Fruit fly (Drosophila melanogaster) whole organism, prepupa: ENCODE measurements around the gene CG14053.

Experiments
- Ets96B ChIP-seq: fragments of 200-800 bp; optimal IDR thresholded peaks from 2 replicates; lab custom pipeline; 2019; ENCODE audit warnings: missing biosample characterization, mild to moderate bottlenecking, missing genetic modification characterization, moderate library complexity
- Lpt ChIP-seq: fragments of 200-800 bp; sonication (Bioruptor generic); optimal IDR thresholded peaks from 3 replicates; lab custom pipeline; 2016; ENCODE audit warnings: missing biosample characterization, missing genetic modification characterization
- OdsH ChIP-seq: fragments of 200-800 bp; sonication (Bioruptor generic); optimal IDR thresholded peaks from 3 replicates; lab custom pipeline; 2016; ENCODE audit warnings: missing biosample characterization, missing genetic modification characterization
- Smox ChIP-seq: fragments of 200-800 bp; sonication (Bioruptor generic); optimal IDR thresholded peaks from 3 replicates; lab custom pipeline; 2016; ENCODE audit warnings: missing biosample characterization, missing genetic modification characterization
- esn ChIP-seq: fragments of 200-800 bp; sonication (Bioruptor generic); optimal IDR thresholded peaks from 2 replicates; lab custom pipeline; 2016; ENCODE audit warnings: missing biosample characterization, mild to moderate bottlenecking, missing genetic modification characterization, moderate library complexity

DNA sequence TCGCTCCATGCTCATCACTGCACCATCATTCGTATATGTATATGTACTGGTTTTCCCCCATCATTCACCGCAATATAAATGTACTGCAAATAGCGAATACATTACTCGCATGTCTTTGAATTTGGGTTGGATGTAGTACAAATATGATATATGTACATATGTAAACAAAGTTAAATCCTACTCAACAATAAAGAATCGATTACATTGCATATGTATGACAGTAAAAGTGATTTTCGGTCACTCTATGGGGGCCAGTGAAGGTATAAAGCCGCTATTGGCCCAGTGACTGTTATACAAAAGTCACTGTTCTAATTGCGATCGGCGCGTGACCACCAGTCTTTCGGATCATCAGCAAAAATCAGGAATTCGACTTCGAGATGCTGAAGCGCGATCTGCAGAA, 6.2 kb downstream of the CG14053 start, which contains the start of gene CG3457:
- no peak for TF ChIP-seq Lpt (GFP tag; lab: Kevin White, UChicago)
- no peak for TF ChIP-seq esn
- TF ChIP-seq Smox (GFP tag; lab: Kevin White, UChicago): no peak
- TF ChIP-seq Ets96B (tag; lab: Kevin White, UChicago): no peak
- no peak for TF ChIP-seq OdsH (GFP tag; lab: Kevin White, UChicago)
